Worm (Caenorhabditis elegans) whole organism, L2 larva: ENCODE results near the gene Y54G2A.52.
"Not testable (repeated sequence)": the region's sequence is repeated elsewhere in the genome, so short reads cannot be mapped to it uniquely, and the experiment has no call there.

Experiments used
- C34F6.9 ChIP-seq: fragments of 150-350 bp; optimal IDR thresholded peaks from 2 replicates; lab custom pipeline; 2014; ENCODE audit warnings: missing biosample characterization, missing genetic modification characterization
- Y55F3AM.14 ChIP-seq: fragments of 200-800 bp; sonication (Bioruptor generic); optimal IDR thresholded peaks from 2 replicates; lab custom pipeline; 2018; ENCODE audit warnings: mild to moderate bottlenecking, missing genetic modification characterization, missing compliant biosample characterization
- ZK546.5 ChIP-seq: sonication (generic microtip); optimal IDR thresholded peaks from 2 replicates; lab custom pipeline; 2017; ENCODE audit warnings: missing biosample characterization, missing genetic modification characterization
- aly-2 ChIP-seq: fragments of 150-350 bp; optimal IDR thresholded peaks from 2 replicates; lab custom pipeline; 2014; ENCODE audit warnings: missing biosample characterization, missing genetic modification characterization
- blmp-1 ChIP-seq: sonication (generic microtip); optimal IDR thresholded peaks from 2 replicates; lab custom pipeline; 2017; ENCODE audit warnings: missing genetic modification characterization, mild to moderate bottlenecking, missing compliant biosample characterization, antibody characterized with exemption, moderate library complexity; ENCODE audit not compliant: insufficient read depth
- ceh-16 ChIP-seq: fragments of 150-350 bp; optimal IDR thresholded peaks from 2 replicates; lab custom pipeline; 2014; ENCODE audit warnings: missing biosample characterization, missing genetic modification characterization
- ceh-82 ChIP-seq: fragments of 150-350 bp; optimal IDR thresholded peaks from 2 replicates; lab custom pipeline; 2014; ENCODE audit warnings: missing biosample characterization, missing genetic modification characterization
- dmd-4 ChIP-seq: sonication (generic microtip); optimal IDR thresholded peaks from 2 replicates; lab custom pipeline; 2017; ENCODE audit warnings: missing biosample characterization, missing genetic modification characterization
- egl-27 ChIP-seq: sonication (generic microtip); optimal IDR thresholded peaks from 3 replicates; lab custom pipeline; 2017; ENCODE audit warnings: missing biosample characterization, missing genetic modification reagents, missing genetic modification characterization
- elt-1 ChIP-seq: fragments of 150-350 bp; optimal IDR thresholded peaks from 2 replicates; lab custom pipeline; 2014; ENCODE audit warnings: missing biosample characterization, missing genetic modification characterization
- fos-1 ChIP-seq: fragments of 150-350 bp; optimal IDR thresholded peaks from 2 replicates; lab custom pipeline; 2014; ENCODE audit warnings: missing biosample characterization, missing genetic modification characterization
- gmeb-1 ChIP-seq: fragments of 150-350 bp; optimal IDR thresholded peaks from 2 replicates; lab custom pipeline; 2014; ENCODE audit warnings: missing biosample characterization, missing genetic modification characterization
- lin-11 ChIP-seq: fragments of 150-350 bp; sonication (generic microtip); optimal IDR thresholded peaks from 2 replicates; lab custom pipeline; 2014; ENCODE audit warnings: missing biosample characterization, missing genetic modification characterization, inconsistent platforms, mixed read lengths
- lin-13 ChIP-seq: fragments of 150-350 bp; optimal IDR thresholded peaks from 2 replicates; lab custom pipeline; 2014; ENCODE audit warnings: missing biosample characterization, missing genetic modification reagents, missing genetic modification characterization
- lin-39 ChIP-seq: fragments of 150-350 bp; optimal IDR thresholded peaks from 2 replicates; lab custom pipeline; 2014; ENCODE audit warnings: missing biosample characterization, missing genetic modification reagents, missing genetic modification characterization
- lsy-2 ChIP-seq, 2 experiments: fragments of 150-350 bp in 1 of 2; sonication (generic microtip) in 1 of 2; optimal IDR thresholded peaks; 2 replicates each; lab custom pipeline; 2014 to 2017; ENCODE audit warnings: missing biosample characterization in 2 of 2, missing genetic modification characterization in 2 of 2
- mbf-1 ChIP-seq: sonication (generic microtip); optimal IDR thresholded peaks from 2 replicates; lab custom pipeline; 2017; ENCODE audit warnings: missing biosample characterization, missing genetic modification characterization
- nhr-10 ChIP-seq: sonication (generic microtip); optimal IDR thresholded peaks from 2 replicates; lab custom pipeline; 2017; ENCODE audit warnings: missing biosample characterization, missing genetic modification characterization
- nhr-11 ChIP-seq: fragments of 150-350 bp; optimal IDR thresholded peaks from 2 replicates; lab custom pipeline; 2014; ENCODE audit warnings: missing biosample characterization, missing genetic modification characterization
- nhr-12 ChIP-seq: fragments of 150-350 bp; optimal IDR thresholded peaks from 2 replicates; lab custom pipeline; 2014; ENCODE audit warnings: missing biosample characterization, missing genetic modification characterization
- nhr-21 ChIP-seq: fragments of 150-350 bp; optimal IDR thresholded peaks from 2 replicates; lab custom pipeline; 2014; ENCODE audit warnings: missing biosample characterization, missing genetic modification characterization
- nhr-23 ChIP-seq: fragments of 150-350 bp; optimal IDR thresholded peaks from 2 replicates; lab custom pipeline; 2014; ENCODE audit warnings: missing biosample characterization, missing genetic modification reagents, missing genetic modification characterization
- nhr-237 ChIP-seq: fragments of 150-350 bp; optimal IDR thresholded peaks from 2 replicates; lab custom pipeline; 2014; ENCODE audit warnings: missing biosample characterization, missing genetic modification characterization
- nhr-25 ChIP-seq: fragments of 150-350 bp; sonication (generic microtip); optimal IDR thresholded peaks from 3 replicates; lab custom pipeline; 2014; ENCODE audit warnings: missing biosample characterization, missing genetic modification characterization
- nhr-6 ChIP-seq: fragments of 150-350 bp; optimal IDR thresholded peaks from 2 replicates; lab custom pipeline; 2014; ENCODE audit warnings: missing biosample characterization, missing genetic modification characterization
- nhr-77 ChIP-seq: fragments of 150-350 bp; optimal IDR thresholded peaks from 2 replicates; lab custom pipeline; 2014; ENCODE audit warnings: missing biosample characterization, missing genetic modification characterization
- sem-4 ChIP-seq: fragments of 150-350 bp; optimal IDR thresholded peaks from 2 replicates; lab custom pipeline; 2014; ENCODE audit warnings: missing biosample characterization, missing genetic modification reagents, missing genetic modification characterization
- skn-1 ChIP-seq: sonication (generic microtip); optimal IDR thresholded peaks from 2 replicates; lab custom pipeline; 2017; ENCODE audit warnings: missing biosample characterization, missing genetic modification characterization
- sma-9 ChIP-seq, 2 experiments: fragments of 150-350 bp in 1 of 2; sonication (generic microtip) in 1 of 2; optimal IDR thresholded peaks; 2 replicates each; lab custom pipeline; 2014 to 2016; ENCODE audit warnings: missing genetic modification characterization in 2 of 2, mild to moderate bottlenecking in 1 of 2, missing biosample characterization in 1 of 2, missing compliant biosample characterization in 1 of 2, missing genetic modification reagents in 1 of 2, moderate library complexity in 1 of 2
- snpc-4 ChIP-seq: fragments of 150-350 bp; optimal IDR thresholded peaks from 2 replicates; lab custom pipeline; 2014; ENCODE audit warnings: missing biosample characterization, missing genetic modification characterization
- unc-55 ChIP-seq: fragments of 150-350 bp; sonication (generic microtip); optimal IDR thresholded peaks from 3 replicates; lab custom pipeline; 2014; ENCODE audit warnings: missing biosample characterization, missing genetic modification reagents, missing genetic modification characterization
- unc-62 ChIP-seq: fragments of 150-350 bp; optimal IDR thresholded peaks from 2 replicates; lab custom pipeline; 2014; ENCODE audit warnings: missing biosample characterization, missing genetic modification reagents, missing genetic modification characterization
- ztf-1 ChIP-seq: fragments of 200-800 bp; sonication (Bioruptor generic); conservative IDR thresholded peaks from 2 replicates; pipeline ENCODE4 v1.3.6; 2022; ENCODE audit warnings: missing genetic modification characterization, missing compliant biosample characterization
- ztf-11 ChIP-seq: sonication (generic microtip); optimal IDR thresholded peaks from 2 replicates; lab custom pipeline; 2017; ENCODE audit warnings: missing biosample characterization, missing genetic modification characterization

The Y54G2A.52 gene

ce11 chrIV:2803652-2804051 is 5.2 kb upstream of the Y54G2A.52 start, which contains the start of gene Y54G2A.32:
Gene Y54G2A.32 (plus strand): TSS chrIV:2803952.
- TF ChIP-seq nhr-77: no peak

ce11 chrIV:2802193-2802592 is 3.7 kb upstream of the Y54G2A.52 start:
- TF ChIP-seq unc-55 (GFP tag; lab: Kevin White, UChicago): peak; percentile 20
- no peak for TF ChIP-seq lin-39
- TF ChIP-seq, all 48 proteins: peak for 1

- not testable (repeated sequence) for TF ChIP-seq nhr-25; ceh-16; egl-27 (tag; lab: Kevin White, UChicago)
Measured at ce11 chrIV:2801558-2801957, 3.1 kb upstream of the Y54G2A.52 start, which contains the start of gene Y54G2A.44. Gene Y54G2A.44 (plus strand): TSS chrIV:2801858.

- no peak for TF ChIP-seq nhr-6 (tag; lab: Kevin White, UChicago)
- peak; percentile 10 for TF ChIP-seq C34F6.9
- TF ChIP-seq lin-13: peak; percentile 35
- peak in 1 of 2 experiments; percentile 17 for TF ChIP-seq lsy-2 (tag; optimal IDR thresholded peaks at IDR 0.05; lab: Kevin White, UChicago)
- TF ChIP-seq unc-55 (GFP tag; lab: Kevin White, UChicago): peak; percentile 20
- TF ChIP-seq lin-11: no peak
- no peak for TF ChIP-seq nhr-11 (tag; lab: Kevin White, UChicago)
- TF ChIP-seq Y55F3AM.14: no peak
- no peak for TF ChIP-seq fos-1
- no peak for TF ChIP-seq ztf-1 (GFP tag; lab: Robert Waterston, UW)
- no peak for TF ChIP-seq ZK546.5 (tag; lab: Kevin White, UChicago)
Measured at ce11 chrIV:2801004-2801403, 2.5 kb upstream of the Y54G2A.52 start.

ce11 chrIV:2799890-2800289 is 1.4 kb upstream of the Y54G2A.52 start:
- TF ChIP-seq aly-2 (tag; lab: Kevin White, UChicago) (no peak), snpc-4 (tag; lab: Kevin White, UChicago) (no peak), nhr-12 (no peak), ztf-11 (tag; lab: Kevin White, UChicago) (no peak), nhr-23 (no peak)

- TF ChIP-seq nhr-237 (no peak), nhr-11 (tag; lab: Kevin White, UChicago) (no peak), gmeb-1 (tag; lab: Kevin White, UChicago) (no peak), aly-2 (tag; lab: Kevin White, UChicago) (no peak), sem-4 (tag; lab: Kevin White, UChicago) (no peak), unc-62 (GFP tag; lab: Kevin White, UChicago) (no peak), sma-9 (GFP tag; optimal IDR thresholded peaks at IDR 0.05; lab: Kevin White, UChicago) (no peak), sma-9 (tag; optimal IDR thresholded peaks at IDR 0.05; lab: Kevin White, UChicago) (no peak), unc-55 (GFP tag; lab: Kevin White, UChicago) (no peak), mbf-1 (no peak), ceh-82 (tag; lab: Kevin White, UChicago) (no peak), nhr-6 (tag; lab: Kevin White, UChicago) (no peak), fos-1 (no peak)
Measured at ce11 chrIV:2799389-2799788, 903 bp upstream of the Y54G2A.52 start, which contains the start of gene Y54G2A.10. Gene Y54G2A.10 (plus strand): TSS chrIV:2799689.

- TF ChIP-seq skn-1 (tag; lab: Kevin White, UChicago) (no peak), blmp-1 (tag; lab: Kevin White, UChicago) (no peak), nhr-77 (no peak), nhr-10 (tag; lab: Kevin White, UChicago) (no peak), elt-1 (tag; lab: Kevin White, UChicago) (no peak), nhr-21 (tag; lab: Kevin White, UChicago) (no peak), dmd-4 (tag; lab: Kevin White, UChicago) (no peak), lsy-2 (tag; optimal IDR thresholded peaks at IDR 0.05; lab: Kevin White, UChicago) (no peak), fos-1 (no peak), egl-27 (tag; lab: Kevin White, UChicago) (no peak)
Measured at ce11 chrIV:2793956-2794355, 4.5 kb downstream of the Y54G2A.52 start.
